Worm (Caenorhabditis elegans): ENCODE results near the gene lon-2.

The lon-2 gene

ce11 chrX:4699411-4700050 is 49.4 kb downstream of the lon-2 start, which contains the start of gene hyl-2:
Gene hyl-2 (minus strand): TSS chrX:4699461.
- TF ChIP-seq dox-1 (GFP tag; IDR thresholded peaks at IDR 0.05) = peak; percentile 37; the same call in 1 of the 2 replicates
- TF ChIP-seq egrh-3 (GFP tag; IDR thresholded peaks at IDR 0.05) = peak; percentile 40
- TF ChIP-seq mcd-1 (GFP tag; IDR thresholded peaks at IDR 0.05) = peak; percentile 74
- no peak for TF ChIP-seq lin-40 (tag; optimal IDR thresholded peaks at IDR 0.05)
- TF ChIP-seq unc-130 (GFP tag; optimal IDR thresholded peaks at IDR 0.05) = no peak
- peak; percentile 66 for TF ChIP-seq ceh-27 (GFP tag; optimal IDR thresholded peaks at IDR 0.05)
- no peak for TF ChIP-seq F33H1.4 (GFP tag; IDR thresholded peaks at IDR 0.05)
- TF ChIP-seq dpff-1 (tag; optimal IDR thresholded peaks at IDR 0.05) = no peak
- TF ChIP-seq hmg-1.2 (GFP tag; IDR thresholded peaks at IDR 0.05) = peak; percentile 33; the same call in 1 of the 2 replicates
- TF ChIP-seq chd-7 (tag; optimal IDR thresholded peaks at IDR 0.05) = no peak
- TF ChIP-seq athp-1 (tag; optimal IDR thresholded peaks at IDR 0.05) = no peak
- no peak for TF ChIP-seq lsy-27 (tag; optimal IDR thresholded peaks at IDR 0.05; ENCODE audit: borderline replicate concordance, insufficient read depth)
- no peak for TF ChIP-seq cebp-1 (GFP tag; IDR thresholded peaks at IDR 0.05)
- TF ChIP-seq cebp-1 (tag; optimal IDR thresholded peaks at IDR 0.05) = peak; percentile 26
- peak; percentile 88 for TF ChIP-seq zfh-2 (GFP tag; conservative IDR thresholded peaks at IDR 0.05)

- TF ChIP-seq nhr-80 (tag; optimal IDR thresholded peaks at IDR 0.05) = peak; percentile 72
- no peak for TF ChIP-seq nhr-27 (tag; optimal IDR thresholded peaks at IDR 0.05)
- TF ChIP-seq dox-1 (GFP tag; IDR thresholded peaks at IDR 0.05) = 0 out of 2 replicates have a peak, but pooled peaks have one; percentile 7
Measured at ce11 chrX:4698271-4698670, 50.6 kb downstream of the lon-2 start.

DNA sequence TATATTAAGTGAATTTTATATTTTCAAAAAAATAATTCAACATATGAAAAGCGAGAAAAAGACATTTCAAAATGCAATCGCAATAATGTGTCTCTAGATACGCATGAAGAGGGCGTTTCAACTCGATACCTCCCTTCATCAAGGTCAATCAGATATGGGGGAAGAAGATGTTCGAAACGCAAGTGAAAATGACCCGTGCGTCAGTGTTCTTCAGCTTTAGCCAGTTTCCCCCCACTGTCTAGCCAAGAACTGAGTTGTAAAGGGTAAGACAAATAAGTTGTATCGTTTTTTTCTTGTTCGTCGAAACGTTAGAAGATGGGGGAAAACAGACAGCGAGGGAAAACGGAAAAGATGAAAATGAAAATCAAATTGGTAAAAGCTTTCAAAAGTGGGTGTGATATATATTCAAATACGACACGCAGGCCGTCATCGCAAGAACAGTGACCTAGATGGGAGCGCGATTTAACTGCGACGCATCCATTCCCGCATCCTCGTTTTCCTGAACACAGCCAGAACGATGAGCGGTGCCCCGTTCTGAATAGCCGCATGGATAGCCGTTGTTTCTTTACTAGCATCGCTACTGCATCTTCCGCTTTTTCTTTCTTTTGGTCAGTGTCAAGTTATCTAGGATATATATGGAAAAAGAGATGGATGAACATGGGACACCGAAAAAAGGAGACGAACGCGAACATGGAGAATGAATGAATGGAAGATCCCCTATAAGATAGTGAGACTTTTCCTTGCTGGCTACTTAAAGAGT is 54.1 kb downstream of the lon-2 start:
- no peak for TF ChIP-seq mel-28 (tag; optimal IDR thresholded peaks at IDR 0.05; ENCODE audit: borderline replicate concordance)
- TF ChIP-seq B0336.3 (GFP tag; IDR thresholded peaks at IDR 0.05) = no peak
- TF ChIP-seq egl-18 (GFP tag; IDR thresholded peaks at IDR 0.05) = no peak
- no peak for TF ChIP-seq ekl-4 (GFP tag; IDR thresholded peaks at IDR 0.05)
- no peak for TF ChIP-seq lir-1 (GFP tag; conservative IDR thresholded peaks at IDR 0.05)
- no peak for TF ChIP-seq rec-8 (tag; optimal IDR thresholded peaks at IDR 0.05)
- TF ChIP-seq K12H6.12 (tag; optimal IDR thresholded peaks at IDR 0.05) = no peak
- no peak for TF ChIP-seq hrde-1 (tag; optimal IDR thresholded peaks at IDR 0.05; ENCODE audit: borderline replicate concordance)
- TF ChIP-seq F22D6.2 (tag; optimal IDR thresholded peaks at IDR 0.05) = no peak
- no peak for TF ChIP-seq ztf-28 (GFP tag; IDR thresholded peaks at IDR 0.05)
- TF ChIP-seq pha-4 (tag; optimal IDR thresholded peaks at IDR 0.05) = no peak
- TF ChIP-seq tbx-9 (tag; optimal IDR thresholded peaks at IDR 0.05; ENCODE audit: borderline replicate concordance) = no peak
- TF ChIP-seq B0261.1 (tag; optimal IDR thresholded peaks at IDR 0.05) = no peak
- no peak for TF ChIP-seq snpc-4 (GFP tag; optimal IDR thresholded peaks at IDR 0.05)
- TF ChIP-seq snpc-4 (tag; optimal IDR thresholded peaks at IDR 0.05) = no peak
- TF ChIP-seq ccch-3 (GFP tag; optimal IDR thresholded peaks at IDR 0.05) = no peak
- no peak for TF ChIP-seq lin-54 (GFP tag; optimal IDR thresholded peaks at IDR 0.05)
- TF ChIP-seq unc-130 (GFP tag; optimal IDR thresholded peaks at IDR 0.05) = no peak

Measured in whole organism, young adult.